Fruit fly (Drosophila melanogaster) whole organism, embryonic: Measurements from ENCODE around the gene Atg13.

Experiments used
- CG10431 ChIP-seq: fragments of 200-800 bp; sonication (Bioruptor generic); optimal IDR thresholded peaks from 3 replicates; lab custom pipeline; 2018; ENCODE audit warnings: missing biosample characterization, mild to moderate bottlenecking, missing genetic modification characterization
- CG10543 ChIP-seq: fragments of 200-800 bp; sonication (Bioruptor generic); optimal IDR thresholded peaks from 3 replicates; lab custom pipeline; 2017; ENCODE audit warnings: missing biosample characterization, mild to moderate bottlenecking, missing genetic modification characterization, moderate library complexity
- CG11398 ChIP-seq: fragments of 200-800 bp; sonication (Bioruptor generic); optimal IDR thresholded peaks from 2 replicates; lab custom pipeline; 2016; ENCODE audit warnings: missing biosample characterization, missing genetic modification characterization
- CG11695 ChIP-seq: fragments of 200-800 bp; sonication (Bioruptor generic); IDR thresholded peaks from 3 replicates; pipeline ENCODE4 v1.3.6; 2022; ENCODE audit warnings: missing biosample characterization, missing genetic modification characterization
- CG12219 ChIP-seq: fragments of 200-800 bp; sonication (Bioruptor generic); optimal IDR thresholded peaks from 3 replicates; lab custom pipeline; 2018; ENCODE audit warnings: missing biosample characterization, mild to moderate bottlenecking, missing genetic modification characterization
- CG13624 ChIP-seq: fragments of 200-800 bp; sonication (Bioruptor generic); optimal IDR thresholded peaks from 2 replicates; lab custom pipeline; 2016; ENCODE audit warnings: missing biosample characterization, missing genetic modification characterization
- CG1603 ChIP-seq: fragments of 200-800 bp; sonication (Bioruptor generic); optimal IDR thresholded peaks from 2 replicates; lab custom pipeline; 2019; ENCODE audit warnings: missing biosample characterization, mild to moderate bottlenecking, missing genetic modification characterization, moderate library complexity
- CG17361 ChIP-seq: fragments of 200-800 bp; sonication (Bioruptor generic); IDR thresholded peaks from 3 replicates; pipeline ENCODE4 v1.3.6; 2022; ENCODE audit warnings: missing biosample characterization, missing genetic modification characterization
- CG1792 ChIP-seq: fragments of 200-800 bp; sonication (Bioruptor generic); optimal IDR thresholded peaks from 2 replicates; lab custom pipeline; 2016; ENCODE audit warnings: missing biosample characterization, missing genetic modification characterization
- CG31388 ChIP-seq: fragments of 200-800 bp; sonication (Bioruptor generic); optimal IDR thresholded peaks from 2 replicates; lab custom pipeline; 2016; ENCODE audit warnings: missing biosample characterization, missing genetic modification characterization
- CG3407 ChIP-seq: fragments of 200-800 bp; sonication (Bioruptor generic); optimal IDR thresholded peaks from 2 replicates; lab custom pipeline; 2018; ENCODE audit warnings: missing biosample characterization, mild to moderate bottlenecking, missing genetic modification characterization
- CG34376 ChIP-seq: fragments of 200-800 bp; sonication (Bioruptor generic); optimal IDR thresholded peaks from 2 replicates; lab custom pipeline; 2018; ENCODE audit warnings: missing biosample characterization, mild to moderate bottlenecking, missing genetic modification characterization
- CG5245 ChIP-seq: fragments of 200-800 bp; sonication (Bioruptor generic); optimal IDR thresholded peaks from 3 replicates; lab custom pipeline; 2016; ENCODE audit warnings: missing biosample characterization, missing genetic modification characterization
- CG6254 ChIP-seq: fragments of 200-800 bp; sonication (Bioruptor generic); optimal IDR thresholded peaks from 3 replicates; lab custom pipeline; 2017; ENCODE audit warnings: mild to moderate bottlenecking, missing biosample characterization, missing genetic modification reagents, missing genetic modification characterization
- CG6765 ChIP-seq: fragments of 200-800 bp; sonication (Bioruptor generic); optimal IDR thresholded peaks from 3 replicates; lab custom pipeline; 2017; ENCODE audit warnings: missing biosample characterization, mild to moderate bottlenecking, missing genetic modification characterization
- CG6791 ChIP-seq: fragments of 200-800 bp; sonication (Bioruptor generic); IDR thresholded peaks from 3 replicates; pipeline ENCODE4 v1.3.6; 2022; ENCODE audit warnings: missing biosample characterization, missing genetic modification characterization; ENCODE audit not compliant: partially characterized antibody
- CG7271 ChIP-seq: fragments of 200-800 bp; sonication (Bioruptor generic); optimal IDR thresholded peaks from 2 replicates; lab custom pipeline; 2018; ENCODE audit warnings: missing biosample characterization, mild to moderate bottlenecking, missing genetic modification characterization, moderate library complexity
- CG8089 ChIP-seq: fragments of 200-800 bp; sonication (Bioruptor generic); optimal IDR thresholded peaks from 3 replicates; lab custom pipeline; 2016; ENCODE audit warnings: missing biosample characterization, missing genetic modification characterization
- CG8765 ChIP-seq: fragments of 200-800 bp; sonication (Bioruptor generic); IDR thresholded peaks from 2 replicates; pipeline ENCODE4 v1.3.6; 2022; ENCODE audit warnings: missing biosample characterization, missing genetic modification characterization
- CG9817 ChIP-seq: fragments of 200-800 bp; sonication (Bioruptor generic); optimal IDR thresholded peaks from 2 replicates; lab custom pipeline; 2018; ENCODE audit warnings: missing biosample characterization, mild to moderate bottlenecking, missing genetic modification characterization, moderate library complexity
- CkIIα-i1 ChIP-seq: fragments of 200-800 bp; sonication (Bioruptor generic); IDR thresholded peaks from 2 replicates; pipeline ENCODE4 v1.3.6; 2022; ENCODE audit warnings: missing biosample characterization, missing genetic modification characterization
- Doc3 ChIP-seq: fragments of 200-800 bp; sonication (Bioruptor generic); IDR thresholded peaks from 3 replicates; pipeline ENCODE4 v1.3.6; 2022; ENCODE audit warnings: missing biosample characterization, missing genetic modification characterization; ENCODE audit not compliant: partially characterized antibody
- E2f1 ChIP-seq: fragments of 200-800 bp; sonication (Bioruptor generic); IDR thresholded peaks from 2 replicates; pipeline ENCODE4 v1.3.6; 2022; ENCODE audit warnings: missing biosample characterization, missing genetic modification characterization
- ERR ChIP-seq: fragments of 200-800 bp; sonication (Bioruptor generic); optimal IDR thresholded peaks from 2 replicates; lab custom pipeline; 2016; ENCODE audit warnings: missing biosample characterization, missing genetic modification characterization
- Ets65A ChIP-seq: fragments of 200-800 bp; sonication (Bioruptor generic); peaks from one replicate; lab custom pipeline; 2016; ENCODE audit warnings: missing biosample characterization, missing genetic modification characterization
- HHEX ChIP-seq: fragments of 200-800 bp; sonication (Bioruptor generic); optimal IDR thresholded peaks from 3 replicates; lab custom pipeline; 2017; ENCODE audit warnings: missing biosample characterization, mild to moderate bottlenecking, missing genetic modification characterization, missing genetic modification reagents
- HLH54F ChIP-seq: fragments of 200-800 bp; sonication (Bioruptor generic); optimal IDR thresholded peaks from 3 replicates; lab custom pipeline; 2016; ENCODE audit warnings: missing biosample characterization, missing genetic modification characterization
- Med ChIP-seq: fragments of 200-800 bp; sonication (Bioruptor generic); peaks from one replicate; lab custom pipeline; 2016; ENCODE audit warnings: missing biosample characterization, missing genetic modification characterization, mild to moderate bottlenecking, inconsistent platforms, moderate library complexity
- NFAT ChIP-seq: fragments of 200-800 bp; sonication (Bioruptor generic); IDR thresholded peaks from 2 replicates; pipeline ENCODE4 v1.3.6; 2022; ENCODE audit warnings: missing biosample characterization, missing genetic modification characterization
- Opbp ChIP-seq: fragments of 200-800 bp; sonication (Bioruptor generic); IDR thresholded peaks from 3 replicates; pipeline ENCODE4 v1.3.6; 2022; ENCODE audit warnings: missing biosample characterization, missing genetic modification characterization; ENCODE audit not compliant: partially characterized antibody
- Scr ChIP-seq: fragments of 200-800 bp; sonication (Bioruptor generic); IDR thresholded peaks from 2 replicates; pipeline ENCODE4 v1.3.6; 2022; ENCODE audit warnings: missing biosample characterization, missing genetic modification characterization; ENCODE audit not compliant: partially characterized antibody
- Sry-δ ChIP-seq: fragments of 200-800 bp; sonication (Bioruptor generic); optimal IDR thresholded peaks from 2 replicates; lab custom pipeline; 2016; ENCODE audit warnings: missing biosample characterization, missing genetic modification characterization
- amos ChIP-seq: fragments of 200-800 bp; sonication (Bioruptor generic); IDR thresholded peaks from 2 replicates; pipeline ENCODE4 v1.3.6; 2022; ENCODE audit warnings: missing biosample characterization, missing genetic modification characterization; ENCODE audit not compliant: partially characterized antibody
- bbx ChIP-seq: fragments of 200-800 bp; sonication (Bioruptor generic); IDR thresholded peaks from 2 replicates; pipeline ENCODE4 v1.3.6; 2022; ENCODE audit warnings: missing biosample characterization, missing genetic modification characterization; ENCODE audit not compliant: partially characterized antibody
- bcd ChIP-seq: fragments of 200-800 bp; sonication (Bioruptor generic); optimal IDR thresholded peaks from 2 replicates; lab custom pipeline; 2017; ENCODE audit warnings: missing biosample characterization, mild to moderate bottlenecking, missing genetic modification characterization
- cad ChIP-seq: fragments of >200 bp; optimal IDR thresholded peaks from 2 replicates; lab custom pipeline; 2017; ENCODE audit warnings: missing biosample characterization, missing genetic modification characterization
- corto ChIP-seq: fragments of 200-800 bp; sonication (Bioruptor generic); optimal IDR thresholded peaks from 2 replicates; lab custom pipeline; 2016; ENCODE audit warnings: missing biosample characterization, mild to moderate bottlenecking, missing genetic modification characterization, moderate library complexity
- cwo ChIP-seq: fragments of 200-800 bp; sonication (Bioruptor generic); optimal IDR thresholded peaks from 3 replicates; lab custom pipeline; 2017; ENCODE audit warnings: missing biosample characterization, missing genetic modification characterization, mild to moderate bottlenecking, moderate library complexity, missing genetic modification reagents
- emc ChIP-seq: fragments of 200-800 bp; sonication (Bioruptor generic); optimal IDR thresholded peaks from 2 replicates; lab custom pipeline; 2016; ENCODE audit warnings: missing biosample characterization, missing genetic modification characterization
- en ChIP-seq: fragments of 200-800 bp; sonication (Bioruptor generic); optimal IDR thresholded peaks from 2 replicates; lab custom pipeline; 2016; ENCODE audit warnings: missing biosample characterization, missing genetic modification characterization
- ftz-f1 ChIP-seq: fragments of 200-800 bp; sonication (Bioruptor generic); optimal IDR thresholded peaks from 2 replicates; lab custom pipeline; 2016; ENCODE audit warnings: missing biosample characterization, missing genetic modification characterization
- jing ChIP-seq: fragments of 200-800 bp; sonication (Bioruptor generic); optimal IDR thresholded peaks from 2 replicates; lab custom pipeline; 2018; ENCODE audit warnings: missing biosample characterization, mild to moderate bottlenecking, missing genetic modification characterization
- knrl ChIP-seq: fragments of 200-800 bp; sonication (Bioruptor generic); IDR thresholded peaks from 3 replicates; pipeline ENCODE4 v1.3.6; 2022; ENCODE audit warnings: missing biosample characterization, missing genetic modification characterization; ENCODE audit not compliant: partially characterized antibody
- nau ChIP-seq: fragments of 200-800 bp; sonication (Bioruptor generic); optimal IDR thresholded peaks from 3 replicates; lab custom pipeline; 2017; ENCODE audit warnings: missing biosample characterization, mild to moderate bottlenecking, missing genetic modification characterization, missing genetic modification reagents
- onecut ChIP-seq: fragments of 200-800 bp; sonication (Bioruptor generic); IDR thresholded peaks from 2 replicates; pipeline ENCODE4 v1.3.6; 2022; ENCODE audit warnings: missing biosample characterization, missing genetic modification characterization
- ro ChIP-seq: fragments of 200-800 bp; sonication (Bioruptor generic); IDR thresholded peaks from 2 replicates; pipeline ENCODE4 v1.3.6; 2022; ENCODE audit warnings: missing biosample characterization, missing genetic modification characterization
- sim ChIP-seq: fragments of 200-800 bp; sonication (Bioruptor generic); IDR thresholded peaks from 2 replicates; pipeline ENCODE4 v1.3.6; 2022; ENCODE audit warnings: missing biosample characterization, missing genetic modification characterization
- sr ChIP-seq: fragments of 200-800 bp; sonication (Bioruptor generic); IDR thresholded peaks from 3 replicates; pipeline ENCODE4 v1.3.6; 2022; ENCODE audit warnings: missing biosample characterization, missing genetic modification characterization
- tap ChIP-seq: fragments of 200-800 bp; optimal IDR thresholded peaks from 3 replicates; lab custom pipeline; 2019; ENCODE audit warnings: missing biosample characterization, mild to moderate bottlenecking, missing genetic modification characterization, moderate library complexity
- vfl ChIP-seq: fragments of 200-800 bp; sonication (Bioruptor generic); optimal IDR thresholded peaks from 2 replicates; lab custom pipeline; 2016; ENCODE audit warnings: missing biosample characterization, missing genetic modification characterization

Atg13 gene

DNA sequence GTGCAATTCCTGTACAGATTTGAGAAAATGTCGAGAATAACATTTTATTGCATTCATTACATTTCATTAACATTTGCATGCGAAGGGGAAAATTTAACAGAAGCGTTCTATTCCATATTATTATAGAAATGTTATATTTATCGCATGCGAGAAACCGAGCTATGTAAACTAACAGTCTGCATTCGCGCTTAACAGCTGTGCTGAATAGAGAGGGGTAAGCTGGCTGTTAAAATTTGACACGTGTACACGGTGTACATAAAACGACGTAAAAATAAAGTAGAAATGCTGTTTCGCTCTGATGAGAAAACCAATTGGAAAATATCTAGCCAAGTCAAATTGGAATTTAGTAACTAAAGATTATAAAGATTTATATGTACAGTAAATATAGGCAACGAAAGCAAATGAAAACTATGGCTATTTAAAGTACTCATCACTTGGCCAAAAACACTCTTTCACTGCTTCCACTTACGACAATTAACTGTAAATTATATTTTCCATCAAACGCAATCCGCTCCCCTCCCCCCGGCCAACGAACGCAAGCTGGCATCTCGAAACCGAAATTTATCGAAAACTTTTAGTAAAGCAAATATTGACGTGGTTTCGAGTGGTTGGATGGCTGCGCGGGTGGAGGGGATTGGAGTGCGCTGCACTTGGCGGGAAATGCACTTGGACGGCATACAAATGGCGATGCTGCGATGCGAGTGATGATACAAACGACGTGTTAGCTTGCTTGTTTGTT, 43.3 kb upstream of the Atg13 start (continued):
- TF ChIP-seq tap (tag; lab: Kevin White, UChicago), result no peak
- TF ChIP-seq knrl (GFP tag; lab: Robert Waterston, UW), result peak; percentile 34; the same call in 1 of the 3 replicates
- 0 out of 2 replicates have a peak, but pooled peaks have one; percentile 5 for TF ChIP-seq onecut
- no peak for TF ChIP-seq CG6791 (GFP tag; lab: Robert Waterston, UW)
- peak; percentile 62; the same call in 1 of the 2 replicates for TF ChIP-seq bbx (GFP tag; lab: Robert Waterston, UW)
- TF ChIP-seq cwo, result peak; percentile 55
- TF ChIP-seq CG10543 (GFP tag; lab: Kevin White, UChicago), result no peak
- TF ChIP-seq CG6254, result no peak
- no peak for TF ChIP-seq Doc3
- TF ChIP-seq CG34376 (GFP tag; lab: Kevin White, UChicago), result no peak
- no peak for TF ChIP-seq ro (GFP tag; lab: Robert Waterston, UW)
- TF ChIP-seq Scr, result peak; percentile 19
- TF ChIP-seq corto (GFP tag; lab: Kevin White, UChicago), result no peak
- TF ChIP-seq ftz-f1 (GFP tag; lab: Kevin White, UChicago), result no peak
- TF ChIP-seq sr, result no peak
- no peak for TF ChIP-seq CG8765 (GFP tag; lab: Robert Waterston, UW)
- TF ChIP-seq NFAT, result no peak
- no peak for TF ChIP-seq Opbp (GFP tag; lab: Robert Waterston, UW)
- peak; percentile 68 for TF ChIP-seq amos (GFP tag; lab: Robert Waterston, UW)
- no peak for TF ChIP-seq CkIIα-i1
- TF ChIP-seq CG13624 (GFP tag; lab: Kevin White, UChicago), result no peak
- no peak for TF ChIP-seq nau
- peak; percentile 3 for TF ChIP-seq CG3407
- TF ChIP-seq CG11695 (GFP tag; lab: Robert Waterston, UW), result no peak
- no peak for TF ChIP-seq Sry-δ (GFP tag; lab: Kevin White, UChicago)
- no peak for TF ChIP-seq CG1792
- no peak for TF ChIP-seq CG31388 (GFP tag; lab: Kevin White, UChicago)
- TF ChIP-seq CG9817 (tag; lab: Kevin White, UChicago), result no peak

- TF ChIP-seq CG6765, result no peak
- TF ChIP-seq HHEX (GFP tag; lab: Kevin White, UChicago), result no peak
- no peak for TF ChIP-seq en (GFP tag; lab: Kevin White, UChicago)
- no peak for TF ChIP-seq ftz-f1 (GFP tag; lab: Kevin White, UChicago)
- TF ChIP-seq Ets65A (GFP tag; lab: Kevin White, UChicago), result peak; percentile 90
- TF ChIP-seq CG8089, result no peak
These were observed 42.7 kb upstream of the Atg13 start for dm6 chr3R:8306927-8307261.

DNA sequence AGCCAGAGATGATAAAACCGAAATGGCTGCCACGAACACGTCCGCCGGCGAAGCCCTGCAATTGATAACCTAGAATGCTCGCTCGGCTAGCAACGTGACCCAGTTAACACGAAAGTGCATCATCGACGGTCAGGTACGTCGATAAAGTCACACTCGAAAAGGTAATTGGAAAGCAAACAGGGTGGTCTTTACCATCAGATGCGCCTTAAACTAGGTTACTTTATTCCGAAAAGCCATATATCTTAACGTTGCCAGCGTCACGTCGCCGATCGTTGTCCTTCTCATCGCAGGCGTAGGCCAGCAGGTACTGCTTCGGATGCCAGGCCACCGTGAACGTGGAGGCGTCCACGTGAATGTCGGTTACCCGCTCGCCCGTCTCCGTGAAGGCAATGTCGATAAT, 42.3 kb upstream of the Atg13 start:
- TF ChIP-seq E2f1 (GFP tag; lab: Robert Waterston, UW) (no peak), CG12219 (no peak), jing (GFP tag; lab: Kevin White, UChicago) (no peak), Med (GFP tag; lab: Kevin White, UChicago) (peak; percentile 36), CG10431 (GFP tag; lab: Kevin White, UChicago) (no peak), CG11398 (GFP tag; lab: Kevin White, UChicago) (no peak), vfl (GFP tag; lab: Kevin White, UChicago) (no peak), CG7271 (tag; lab: Kevin White, UChicago) (no peak), CG17361 (GFP tag; lab: Robert Waterston, UW) (no peak), CG5245 (GFP tag; lab: Kevin White, UChicago) (no peak), emc (GFP tag; lab: Kevin White, UChicago) (no peak), HLH54F (GFP tag; lab: Kevin White, UChicago) (no peak), ERR (no peak), CG9817 (tag; lab: Kevin White, UChicago) (no peak), CG6791 (GFP tag; lab: Robert Waterston, UW) (no peak), cad (GFP tag; lab: Kevin White, UChicago) (peak; percentile 82), sim (GFP tag; lab: Robert Waterston, UW) (no peak), CG1603 (tag; lab: Kevin White, UChicago) (no peak), bcd (GFP tag; lab: Kevin White, UChicago) (no peak)
